Fruit fly (Drosophila melanogaster): ENCODE data around the gene AdoR.

DNA sequence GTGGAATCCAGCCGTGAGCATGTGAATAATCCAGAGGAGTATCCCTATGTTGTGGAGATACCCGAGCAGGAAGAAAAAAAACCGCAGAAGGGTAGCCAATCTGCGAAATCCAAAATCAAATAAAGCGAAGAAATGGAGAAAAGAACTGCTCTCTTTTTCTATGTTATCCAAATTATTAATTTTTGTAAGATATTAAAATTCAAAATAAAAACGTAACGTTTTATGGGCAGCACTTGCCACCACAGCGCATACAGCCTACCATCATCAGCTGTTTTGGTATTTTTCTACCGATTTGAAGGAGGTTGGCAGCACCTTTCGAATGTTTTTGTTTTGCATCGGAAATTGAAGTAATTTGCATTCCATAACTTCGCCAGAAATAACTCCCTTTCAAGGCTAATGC, 30.5 kb upstream of the AdoR start, which contains the start of gene Bet5:
- TF ChIP-seq EcR (GFP tag; optimal IDR thresholded peaks at IDR 0.05) (no peak), Pif1B (GFP tag; optimal IDR thresholded peaks at IDR 0.05) (no peak)

All from whole organism, pupa.